Worm (Caenorhabditis elegans): ENCODE results near the gene srv-31.
"Not testable (repeated sequence)": the region's sequence is repeated elsewhere in the genome, so short reads cannot be mapped to it uniquely, and the experiment has no call there.

Gene srv-31

DNA sequence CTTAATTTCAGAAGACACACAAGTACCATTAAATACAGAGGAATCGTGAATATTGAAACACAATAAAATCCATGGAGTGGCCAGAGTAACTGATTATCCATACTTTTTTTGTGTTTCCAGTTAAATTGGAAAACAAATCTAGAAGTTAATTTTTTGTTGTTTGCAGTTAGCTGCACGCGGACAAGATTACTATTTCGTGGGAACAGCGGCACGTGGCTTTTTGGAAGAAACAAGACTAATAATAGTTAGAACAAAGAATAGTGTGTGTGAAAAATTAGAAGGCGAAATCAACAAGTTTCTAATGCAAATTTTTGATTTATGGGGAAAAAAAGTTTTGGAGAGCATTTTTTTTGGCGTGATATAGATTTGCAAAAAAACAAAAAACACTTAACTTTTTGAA is 5.3 kb downstream of the srv-31 start, which contains the start of gene srv-29:
TSS of gene srv-29 (minus strand) at position 101 of the 400 bp plus-strand sequence.
- TF ChIP-seq dao-5 (tag; optimal IDR thresholded peaks at IDR 0.05): no peak
- no peak for TF ChIP-seq him-1 (tag; optimal IDR thresholded peaks at IDR 0.05)

DNA sequence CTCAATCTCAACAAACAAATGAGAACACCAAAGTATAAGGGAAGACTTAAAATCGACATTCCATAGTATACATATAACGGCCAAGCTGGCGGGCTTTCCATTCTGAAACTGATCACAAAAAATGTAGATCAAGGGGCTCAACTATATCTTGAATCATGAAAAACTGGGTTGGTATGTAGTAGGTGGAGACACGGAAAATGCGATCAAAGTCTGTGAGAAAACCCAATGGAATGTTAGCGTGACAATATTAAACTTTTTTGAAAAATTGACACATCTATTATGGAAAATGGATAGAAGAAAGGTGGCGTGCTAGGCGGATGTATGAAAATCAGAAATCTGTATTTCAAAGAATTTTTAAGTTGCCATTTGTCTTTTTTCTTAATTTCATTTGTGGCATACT is 8.6 kb downstream of the srv-31 start, which contains the start of gene srv-28:
TSS of gene srv-28 (minus strand) at position 101 of the 400 bp plus-strand sequence.
- TF ChIP-seq him-1 (tag; optimal IDR thresholded peaks at IDR 0.05) (no peak), W03F9.2 (tag; optimal IDR thresholded peaks at IDR 0.05) (no peak), dao-5 (tag; optimal IDR thresholded peaks at IDR 0.05) (no peak)

DNA sequence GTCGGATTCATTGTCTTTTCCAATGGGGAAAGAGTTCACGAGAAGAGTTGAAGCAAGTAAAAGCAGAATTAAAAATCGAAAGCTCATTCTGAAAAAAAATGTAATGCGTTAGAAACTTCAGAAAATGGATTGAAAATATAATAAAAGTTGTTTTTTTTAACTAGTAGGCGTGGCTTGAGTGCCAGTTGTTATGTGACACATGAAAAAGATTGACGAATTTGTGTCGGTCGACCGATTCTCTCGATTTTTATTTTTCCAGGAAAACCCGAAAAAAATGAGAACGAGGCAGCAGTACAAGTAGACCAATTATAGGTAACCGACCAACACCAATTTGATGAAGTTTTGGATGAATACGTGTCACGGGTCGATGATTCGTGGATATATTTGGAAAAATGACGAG is 12.1 kb downstream of the srv-31 start, which contains the start of gene nlp-16:
TSS of gene nlp-16 (minus strand) at position 101 of the 400 bp plus-strand sequence.
- no peak for TF ChIP-seq dao-5 (tag; optimal IDR thresholded peaks at IDR 0.05)
- TF ChIP-seq him-1 (tag; optimal IDR thresholded peaks at IDR 0.05): no peak
- no peak for TF ChIP-seq W03F9.2 (tag; optimal IDR thresholded peaks at IDR 0.05)

DNA sequence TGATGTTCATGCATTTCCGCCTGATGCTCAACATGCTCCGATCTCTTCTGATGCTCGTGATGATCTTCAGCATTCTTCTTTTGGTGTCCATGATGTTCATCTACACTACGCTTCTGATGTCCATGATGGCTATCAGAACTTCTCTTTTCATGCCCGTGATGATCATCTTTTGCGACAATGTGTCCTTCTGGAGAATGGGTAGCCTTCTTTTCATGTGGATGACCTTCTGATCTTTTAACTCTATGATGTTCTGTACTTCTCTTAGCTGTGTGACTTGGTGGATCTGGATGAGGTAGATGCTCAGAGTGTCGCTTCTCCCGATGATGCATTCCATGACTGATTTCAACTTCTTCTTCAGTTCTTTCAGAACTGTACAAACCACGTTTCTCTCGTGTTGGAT is 12.9 kb downstream of the srv-31 start:
- TF ChIP-seq W03F9.2 (tag; optimal IDR thresholded peaks at IDR 0.05): no peak
- TF ChIP-seq dao-5 (tag; optimal IDR thresholded peaks at IDR 0.05): no peak
- TF ChIP-seq him-1 (tag; optimal IDR thresholded peaks at IDR 0.05): no peak

DNA sequence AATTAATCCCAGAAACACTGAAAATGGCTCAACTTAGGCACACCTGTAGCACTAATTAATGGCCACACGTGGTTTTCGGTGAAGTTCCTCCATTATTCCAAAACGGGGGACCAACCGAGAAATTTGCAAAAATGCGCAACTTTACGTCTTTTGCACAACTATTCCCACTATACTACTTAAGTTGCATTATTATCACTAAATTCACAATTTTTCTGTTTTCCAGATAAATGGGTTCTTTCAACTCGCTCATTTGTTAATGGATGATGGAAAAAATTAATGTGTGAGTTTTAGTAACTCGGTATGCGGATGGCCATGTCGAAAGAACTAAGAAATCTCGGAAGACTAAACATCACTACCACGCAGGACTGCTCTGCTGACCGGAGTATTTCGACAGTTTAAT is 17.2 kb downstream of the srv-31 start, which contains the start of gene T13A10.64:
TSS of gene T13A10.64 (plus strand) at position 301 of the 400 bp plus-strand sequence.
- TF ChIP-seq him-1 (tag; optimal IDR thresholded peaks at IDR 0.05): no peak
- no peak for TF ChIP-seq W03F9.2 (tag; optimal IDR thresholded peaks at IDR 0.05)
- no peak for TF ChIP-seq dao-5 (tag; optimal IDR thresholded peaks at IDR 0.05)

DNA sequence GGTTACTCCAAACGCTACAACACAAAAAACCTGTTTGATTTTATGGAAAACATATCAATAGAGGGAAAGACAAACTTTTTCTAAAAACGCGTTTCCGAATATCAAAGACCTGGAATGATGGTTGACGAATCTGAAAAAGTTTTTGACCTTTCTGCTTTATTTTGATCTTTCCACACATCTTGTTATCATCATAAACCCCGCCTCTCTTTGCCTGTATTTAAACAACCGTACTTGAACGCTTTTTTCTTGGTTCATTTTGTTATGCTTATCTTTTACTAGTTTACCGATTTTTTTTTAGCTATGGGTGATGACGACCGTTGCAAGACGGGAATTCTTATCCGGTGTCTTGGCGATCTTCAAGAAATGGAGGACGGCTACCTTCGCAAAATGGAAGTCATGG is 18.8 kb downstream of the srv-31 start, which contains the start of gene T13A10.2:
TSS of gene T13A10.2 (plus strand) at position 301 of the 400 bp plus-strand sequence.
- TF ChIP-seq dao-5, him-1, W03F9.2 (tag; optimal IDR thresholded peaks at IDR 0.05): not testable (repeated sequence)

DNA sequence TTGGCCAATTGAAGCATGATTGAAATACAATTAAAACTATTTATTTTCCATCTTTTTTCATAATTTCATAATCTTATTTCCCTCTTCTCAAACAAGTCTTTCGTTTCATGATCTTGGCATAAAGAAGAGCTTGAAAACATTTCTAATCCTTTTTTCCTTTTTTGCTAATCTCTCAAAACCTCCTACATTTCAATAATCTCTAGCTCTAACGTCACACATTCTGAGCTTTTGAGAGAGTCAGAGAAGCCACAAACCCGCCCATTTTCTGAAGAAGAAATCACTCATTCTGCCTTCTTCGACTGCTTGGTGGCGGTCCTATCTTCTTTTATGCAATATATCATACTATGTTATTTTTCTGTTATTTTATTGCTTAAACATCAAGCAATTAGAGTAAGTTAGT is 22.2 kb downstream of the srv-31 start, which contains the start of gene F58F9.1:
TSS of gene F58F9.1 (plus strand) at position 251 of the 400 bp plus-strand sequence.
- TF ChIP-seq him-1 (tag; optimal IDR thresholded peaks at IDR 0.05) (no peak), W03F9.2 (tag; optimal IDR thresholded peaks at IDR 0.05) (no peak), dao-5 (tag; optimal IDR thresholded peaks at IDR 0.05) (no peak)

DNA sequence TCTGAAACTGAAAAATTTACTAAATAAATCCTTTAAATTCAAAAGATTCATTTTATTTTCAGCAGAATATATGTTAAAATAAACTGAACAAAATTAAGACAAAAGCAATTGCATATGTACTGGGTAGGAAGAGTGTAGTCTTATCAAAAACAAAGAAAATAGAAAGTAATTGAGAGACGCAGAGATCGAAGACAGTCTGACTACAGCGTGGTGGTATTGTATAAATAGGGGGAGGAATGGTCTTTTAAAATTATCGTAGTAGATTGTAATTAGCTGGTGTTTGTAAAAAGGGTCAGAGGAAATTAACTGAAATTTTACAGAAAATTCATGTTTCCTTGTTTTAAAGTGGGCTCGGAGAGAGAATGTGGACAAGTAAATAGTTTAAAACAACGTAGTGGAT is 23.3 kb downstream of the srv-31 start, which contains the start of gene acox-3:
TSS of gene acox-3 (minus strand) at position 7 of the 400 bp plus-strand sequence.
- TF ChIP-seq W03F9.2 (tag; optimal IDR thresholded peaks at IDR 0.05): no peak
- TF ChIP-seq dao-5 (tag; optimal IDR thresholded peaks at IDR 0.05): no peak
- no peak for TF ChIP-seq him-1 (tag; optimal IDR thresholded peaks at IDR 0.05)

DNA sequence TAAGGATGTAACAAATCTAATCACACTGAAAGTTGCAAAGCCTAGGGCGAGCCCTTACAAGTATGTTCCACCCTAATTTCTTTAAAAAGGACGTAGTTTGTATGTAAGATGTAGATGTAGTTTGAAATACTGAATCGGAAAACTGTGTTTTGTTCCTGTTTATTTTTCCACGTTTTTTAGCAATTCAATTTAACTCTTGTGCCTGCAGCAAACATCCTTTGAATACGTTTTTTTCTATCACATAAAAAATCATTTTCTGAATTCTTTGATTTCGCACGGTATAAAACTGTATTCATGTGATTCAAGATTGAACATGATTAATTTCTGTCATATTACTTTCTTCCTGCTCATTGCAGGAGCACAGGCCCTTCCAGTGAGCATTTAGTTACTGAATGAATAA is 31.8 kb downstream of the srv-31 start, which contains the start of gene F58F9.9:
TSS of gene F58F9.9 (plus strand) at position 301 of the 400 bp plus-strand sequence.
- TF ChIP-seq him-1 (tag; optimal IDR thresholded peaks at IDR 0.05) (no peak), W03F9.2 (tag; optimal IDR thresholded peaks at IDR 0.05) (no peak), dao-5 (tag; optimal IDR thresholded peaks at IDR 0.05) (no peak)

DNA sequence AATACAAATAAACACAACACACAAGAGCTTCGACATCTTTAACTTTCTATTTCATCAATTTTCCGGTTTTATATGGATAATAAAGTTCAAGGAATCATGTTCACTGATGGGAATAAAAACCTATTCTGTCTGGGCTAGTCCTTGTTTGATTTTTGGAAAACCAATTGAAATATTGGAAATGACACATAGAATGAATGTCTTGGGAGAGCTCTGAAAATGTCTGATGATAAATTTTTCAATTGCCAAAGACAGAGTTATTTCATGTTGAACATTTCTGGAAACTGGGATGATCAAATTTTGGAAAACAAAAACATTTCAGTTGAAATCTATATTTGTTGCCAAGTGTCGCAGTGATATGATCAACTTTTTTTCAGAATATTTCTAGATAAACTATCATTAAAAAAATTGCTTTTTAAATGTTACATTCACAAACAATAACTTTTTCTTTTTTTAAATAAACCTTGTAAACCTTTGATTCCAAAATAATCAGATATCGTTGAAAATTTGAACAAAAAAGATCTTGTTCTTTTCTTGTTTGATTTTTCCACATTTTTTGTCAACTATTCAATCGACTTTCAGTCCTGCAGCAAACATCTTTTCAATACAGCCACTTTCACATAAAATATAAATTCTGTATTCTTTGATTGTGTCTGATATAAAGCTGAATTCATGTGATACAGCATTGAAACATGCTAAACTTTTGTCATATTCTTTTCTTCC is 34.2 kb downstream of the srv-31 start, which contains the start of the genes F58F9.6 and F58F9.8:
TSS of gene F58F9.6 (minus strand) at position 101 of the 720 bp plus-strand sequence.
TSS of gene F58F9.8 (plus strand) at position 670 of the 720 bp plus-strand sequence.
- TF ChIP-seq dao-5 (tag; optimal IDR thresholded peaks at IDR 0.05): no peak
- TF ChIP-seq W03F9.2 (tag; optimal IDR thresholded peaks at IDR 0.05): no peak
- TF ChIP-seq him-1 (tag; optimal IDR thresholded peaks at IDR 0.05): no peak

DNA sequence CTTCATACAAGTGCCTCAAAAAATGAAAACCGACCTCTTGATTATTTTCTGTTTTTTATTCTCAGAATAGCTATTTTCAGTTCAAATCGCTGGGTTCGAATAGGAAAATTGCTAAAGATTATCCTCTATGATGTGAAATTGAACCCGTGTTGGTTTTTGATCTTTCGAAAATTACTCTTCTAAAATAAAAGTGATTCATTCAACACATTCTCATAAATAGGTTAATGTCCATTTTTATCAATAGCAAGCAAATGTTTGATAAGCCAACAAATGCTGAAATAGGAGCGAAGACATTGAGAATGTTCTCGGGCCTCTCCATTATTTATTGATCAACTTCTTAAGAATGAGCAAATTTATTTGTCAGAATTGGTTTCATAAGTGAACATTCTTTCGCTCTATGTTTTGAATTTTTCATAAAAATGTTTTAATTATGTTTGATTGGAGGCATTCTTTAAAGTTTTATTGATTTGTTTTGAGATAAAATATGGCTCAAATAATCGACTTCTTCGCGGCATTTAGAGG is 39.0 kb downstream of the srv-31 start, which contains the start of gene F58F9.3:
TSS of gene F58F9.3 (plus strand) at position 472 of the 522 bp plus-strand sequence.
- TF ChIP-seq W03F9.2 (tag; optimal IDR thresholded peaks at IDR 0.05): no peak
- TF ChIP-seq dao-5 (tag; optimal IDR thresholded peaks at IDR 0.05): no peak
- no peak for TF ChIP-seq him-1 (tag; optimal IDR thresholded peaks at IDR 0.05)

DNA sequence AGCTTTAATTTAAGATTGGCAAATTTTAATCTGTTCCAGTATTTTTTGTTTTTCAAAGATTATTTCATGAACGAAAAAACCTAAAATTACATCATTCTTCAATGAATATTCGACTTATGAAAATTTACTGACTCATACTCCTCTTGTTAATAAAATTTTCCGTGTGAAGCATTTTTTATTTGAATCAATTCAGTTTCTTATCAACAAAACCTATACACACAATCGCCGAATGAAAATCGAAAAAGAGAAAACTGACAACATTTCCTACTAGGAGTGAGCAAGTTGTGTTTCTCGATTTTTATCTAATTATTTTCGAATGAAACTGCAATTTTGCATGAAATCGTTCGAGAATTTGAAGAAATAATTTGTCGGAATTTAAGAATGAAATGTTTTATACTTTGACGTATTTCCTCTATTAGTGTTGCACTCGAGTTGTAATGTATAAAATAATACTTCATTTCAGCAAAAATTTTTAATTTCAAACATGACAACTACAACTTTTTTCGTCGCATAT is 41.2 kb downstream of the srv-31 start, which contains the start of gene F58F9.4:
TSS of gene F58F9.4 (plus strand) at position 464 of the 514 bp plus-strand sequence.
- TF ChIP-seq dao-5 (tag; optimal IDR thresholded peaks at IDR 0.05) (no peak), W03F9.2 (tag; optimal IDR thresholded peaks at IDR 0.05) (no peak), him-1 (tag; optimal IDR thresholded peaks at IDR 0.05) (no peak)

DNA sequence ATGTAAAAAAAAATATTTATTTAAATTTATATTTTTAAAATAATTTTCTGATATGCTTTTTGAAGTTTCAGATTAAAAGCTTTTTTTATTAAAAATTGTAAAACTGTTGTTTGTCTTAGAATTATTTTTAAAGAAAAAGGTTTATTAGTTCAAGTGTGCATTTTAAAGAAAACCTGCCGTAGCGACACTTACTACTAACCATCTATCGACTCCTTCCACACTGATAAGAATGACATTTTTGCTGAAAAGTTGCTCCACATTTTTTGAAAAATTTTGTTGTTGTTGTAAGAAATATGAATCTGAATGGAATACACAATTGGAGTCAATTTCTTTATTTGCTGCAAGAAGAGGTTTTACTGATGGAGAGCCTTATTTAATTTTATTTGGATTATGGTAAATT is 43.8 kb downstream of the srv-31 start, which contains the start of gene C49A9.1:
TSS of gene C49A9.1 (plus strand) at position 217 of the 400 bp plus-strand sequence.
- TF ChIP-seq him-1 (tag; optimal IDR thresholded peaks at IDR 0.05): no peak
- no peak for TF ChIP-seq W03F9.2 (tag; optimal IDR thresholded peaks at IDR 0.05)
- TF ChIP-seq dao-5 (tag; optimal IDR thresholded peaks at IDR 0.05): no peak
